Worm (Caenorhabditis elegans) whole organism, young adult: ENCODE results near the gene nhr-233.

Source experiments
- B0035.1 ChIP-seq: sonication (generic microtip); optimal IDR thresholded peaks from 2 replicates; lab custom pipeline; 2016; ENCODE audit warnings: missing genetic modification characterization, mild to moderate bottlenecking, missing compliant biosample characterization, missing genotype, missing genetic modification reagents
- C17E4.6 ChIP-seq: fragments of 200-800 bp; sonication (Bioruptor generic); IDR thresholded peaks from 2 replicates; pipeline ENCODE4 v1.3.6; 2022; ENCODE audit warnings: missing genetic modification reagents, missing genetic modification characterization, missing compliant biosample characterization
- F23B12.7 ChIP-seq: sonication (generic microtip); optimal IDR thresholded peaks from 2 replicates; lab custom pipeline; 2017; ENCODE audit warnings: missing genetic modification characterization, mild to moderate bottlenecking, missing compliant biosample characterization, antibody characterized with exemption, moderate library complexity; ENCODE audit not compliant: insufficient read depth
- F33H1.4 ChIP-seq: fragments of 200-800 bp; sonication (Bioruptor generic); IDR thresholded peaks from 2 replicates; pipeline ENCODE4 v1.3.6; 2022; ENCODE audit warnings: missing genetic modification reagents, missing genetic modification characterization, missing compliant biosample characterization
- F49E8.2 ChIP-seq: sonication (generic microtip); optimal IDR thresholded peaks from 3 replicates; lab custom pipeline; 2017; ENCODE audit warnings: missing genetic modification characterization, mild to moderate bottlenecking, missing compliant biosample characterization, antibody characterized with exemption, moderate library complexity; ENCODE audit not compliant: insufficient read depth
- F57A8.1 ChIP-seq: fragments of 200-800 bp; sonication (Bioruptor generic); optimal IDR thresholded peaks from 2 replicates; lab custom pipeline; 2018; ENCODE audit warnings: mild to moderate bottlenecking, missing genetic modification characterization, moderate library complexity, missing compliant biosample characterization
- F57C9.4 ChIP-seq: sonication (generic microtip); optimal IDR thresholded peaks from 2 replicates; lab custom pipeline; 2017; ENCODE audit warnings: mild to moderate bottlenecking, missing genetic modification characterization, missing compliant biosample characterization
- T07F8.4 ChIP-seq: sonication (generic microtip); optimal IDR thresholded peaks from 2 replicates; lab custom pipeline; 2016; ENCODE audit warnings: mild to moderate bottlenecking, missing genetic modification characterization, moderate library complexity, missing compliant biosample characterization
- ama-1 ChIP-seq, 3 experiments: fragments of 150-350 bp in 1 of 3; sonication (generic microtip) in 2 of 3; optimal IDR thresholded peaks; 2 replicates each; lab custom pipeline; 2014 to 2018; ENCODE audit warnings: missing biosample characterization in 2 of 3, missing genetic modification characterization in 2 of 3, missing genetic modification reagents in 2 of 3
- aptf-3 ChIP-seq: fragments of 200-800 bp; sonication (Bioruptor generic); IDR thresholded peaks from 2 replicates; pipeline ENCODE4 v1.3.6; 2022; ENCODE audit warnings: missing genetic modification characterization, missing compliant biosample characterization
- atf-7 ChIP-seq: sonication (generic microtip); optimal IDR thresholded peaks from 2 replicates; lab custom pipeline; 2017; ENCODE audit warnings: mild to moderate bottlenecking, missing genetic modification characterization, missing compliant biosample characterization
- attf-3 ChIP-seq: fragments of 200-800 bp; sonication (Bioruptor generic); conservative IDR thresholded peaks from 2 replicates; pipeline ENCODE4 v1.3.6; 2022; ENCODE audit warnings: missing genetic modification reagents, missing genetic modification characterization, missing compliant biosample characterization
- cebp-2 ChIP-seq: fragments of 200-800 bp; sonication (Bioruptor generic); IDR thresholded peaks from 2 replicates; pipeline ENCODE4 v1.3.6; 2022; ENCODE audit warnings: missing genetic modification characterization, missing compliant biosample characterization
- ceh-100 ChIP-seq: fragments of 200-800 bp; sonication (Bioruptor generic); IDR thresholded peaks from 2 replicates; pipeline ENCODE4 v1.3.6; 2022; ENCODE audit warnings: missing genetic modification reagents, missing genetic modification characterization, missing compliant biosample characterization
- ceh-40 ChIP-seq: fragments of 200-800 bp; sonication (Bioruptor generic); IDR thresholded peaks from 2 replicates; pipeline ENCODE4 v1.3.6; 2022; ENCODE audit warnings: missing genetic modification characterization, missing compliant biosample characterization
- ceh-58 ChIP-seq: fragments of 200-800 bp; sonication (Bioruptor generic); IDR thresholded peaks from 2 replicates; pipeline ENCODE4 v1.3.6; 2022; ENCODE audit warnings: missing genetic modification characterization, missing compliant biosample characterization
- dox-1 ChIP-seq: fragments of 200-800 bp; sonication (Bioruptor generic); IDR thresholded peaks from 2 replicates; pipeline ENCODE4 v1.3.6; 2022; ENCODE audit warnings: missing genetic modification reagents, missing genetic modification characterization, missing compliant biosample characterization
- dpff-1 ChIP-seq: sonication (generic microtip); optimal IDR thresholded peaks from 2 replicates; lab custom pipeline; 2017; ENCODE audit warnings: mild to moderate bottlenecking, missing genetic modification characterization, missing compliant biosample characterization
- dpl-1 ChIP-seq: fragments of 150-350 bp; optimal IDR thresholded peaks from 2 replicates; lab custom pipeline; 2014; ENCODE audit warnings: missing biosample characterization, missing genetic modification reagents, missing genetic modification characterization
- efl-1 ChIP-seq: fragments of 150-350 bp; optimal IDR thresholded peaks from 2 replicates; lab custom pipeline; 2014; ENCODE audit warnings: missing biosample characterization, missing genetic modification reagents, missing genetic modification characterization
- egrh-3 ChIP-seq: fragments of 200-800 bp; sonication (Bioruptor generic); IDR thresholded peaks from 2 replicates; pipeline ENCODE4 v1.3.6; 2022; ENCODE audit warnings: missing genetic modification reagents, missing genetic modification characterization, missing compliant biosample characterization
- ekl-4 ChIP-seq: fragments of 200-800 bp; sonication (Bioruptor generic); IDR thresholded peaks from 2 replicates; pipeline ENCODE4 v1.3.6; 2022; ENCODE audit warnings: missing genetic modification reagents, missing genetic modification characterization, missing compliant biosample characterization
- him-1 ChIP-seq: sonication (generic microtip); optimal IDR thresholded peaks from 2 replicates; lab custom pipeline; 2016; ENCODE audit warnings: missing genotype, missing genetic modification reagents, missing genetic modification characterization, missing compliant biosample characterization
- hmg-20 ChIP-seq: fragments of 200-800 bp; sonication (Bioruptor generic); IDR thresholded peaks from 2 replicates; pipeline ENCODE4 v1.3.6; 2022; ENCODE audit warnings: missing genetic modification reagents, missing genetic modification characterization, missing compliant biosample characterization
- hrde-1 ChIP-seq: sonication (generic microtip); optimal IDR thresholded peaks from 2 replicates; lab custom pipeline; 2016; ENCODE audit warnings: missing genetic modification characterization, mild to moderate bottlenecking, missing compliant biosample characterization, moderate library complexity, missing genotype, missing genetic modification reagents, borderline replicate concordance
- lag-1 ChIP-seq: fragments of 200-800 bp; sonication (Bioruptor generic); IDR thresholded peaks from 2 replicates; pipeline ENCODE4 v1.3.6; 2022; ENCODE audit warnings: missing genetic modification reagents, missing genetic modification characterization, missing compliant biosample characterization
- lin-35 ChIP-seq, 3 experiments: fragments of 150-350 bp in 2 of 3; sonication (generic microtip) in 1 of 3; optimal IDR thresholded peaks; 2 replicates each; lab custom pipeline; 2014 to 2018; ENCODE audit warnings: missing biosample characterization in 3 of 3, missing genetic modification characterization in 3 of 3, missing genetic modification reagents in 3 of 3
- lsl-1 ChIP-seq: fragments of 200-800 bp; sonication (Bioruptor generic); optimal IDR thresholded peaks from 2 replicates; lab custom pipeline; 2018; ENCODE audit warnings: mild to moderate bottlenecking, missing genetic modification characterization, moderate library complexity, missing compliant biosample characterization
- lsy-27 ChIP-seq: sonication (generic microtip); optimal IDR thresholded peaks from 2 replicates; lab custom pipeline; 2017; ENCODE audit warnings: missing genetic modification characterization, mild to moderate bottlenecking, missing compliant biosample characterization, antibody characterized with exemption, missing genotype, borderline replicate concordance; ENCODE audit not compliant: insufficient read depth
- madf-10 ChIP-seq: sonication (generic microtip); optimal IDR thresholded peaks from 2 replicates; lab custom pipeline; 2016; ENCODE audit warnings: mild to moderate bottlenecking, missing genetic modification characterization, missing compliant biosample characterization
- madf-6 ChIP-seq: fragments of 200-800 bp; sonication (Bioruptor generic); IDR thresholded peaks from 2 replicates; pipeline ENCODE4 v1.3.6; 2022; ENCODE audit warnings: missing genetic modification reagents, missing genetic modification characterization, missing compliant biosample characterization
- mcd-1 ChIP-seq: fragments of 200-800 bp; sonication (Bioruptor generic); IDR thresholded peaks from 2 replicates; pipeline ENCODE4 v1.3.6; 2022; ENCODE audit warnings: missing genetic modification reagents, missing genetic modification characterization, missing compliant biosample characterization
- mxl-1 ChIP-seq: sonication (generic microtip); optimal IDR thresholded peaks from 2 replicates; lab custom pipeline; 2016; ENCODE audit warnings: missing genetic modification characterization, missing compliant biosample characterization
- nfyb-1 ChIP-seq: fragments of 200-800 bp; sonication (Bioruptor generic); IDR thresholded peaks from 2 replicates; pipeline ENCODE4 v1.3.6; 2022; ENCODE audit warnings: missing genetic modification reagents, missing genetic modification characterization, missing compliant biosample characterization
- nhr-120 ChIP-seq: fragments of 200-800 bp; sonication (Bioruptor generic); IDR thresholded peaks from 2 replicates; pipeline ENCODE4 v1.3.6; 2022; ENCODE audit warnings: missing genetic modification characterization, missing compliant biosample characterization
- rcor-1 ChIP-seq: fragments of 200-800 bp; sonication (Bioruptor generic); IDR thresholded peaks from 2 replicates; pipeline ENCODE4 v1.3.6; 2022; ENCODE audit warnings: missing genetic modification reagents, missing genetic modification characterization, missing compliant biosample characterization
- rec-8 ChIP-seq, 2 experiments: sonication (generic microtip); optimal IDR thresholded peaks; 2 replicates each; lab custom pipeline; 2016; ENCODE audit warnings: mild to moderate bottlenecking in 2 of 2, missing genetic modification characterization in 2 of 2, missing genetic modification reagents in 2 of 2, missing genotype in 2 of 2, missing biosample characterization in 1 of 2, missing compliant biosample characterization in 1 of 2, moderate library complexity in 1 of 2
- repo-1 ChIP-seq: sonication (generic microtip); optimal IDR thresholded peaks from 2 replicates; lab custom pipeline; 2017; ENCODE audit warnings: mild to moderate bottlenecking, missing genetic modification characterization, missing compliant biosample characterization
- somi-1 ChIP-seq: fragments of 200-800 bp; sonication (Bioruptor generic); optimal IDR thresholded peaks from 2 replicates; lab custom pipeline; 2018; ENCODE audit warnings: mild to moderate bottlenecking, missing genetic modification characterization, missing compliant biosample characterization
- tbp1 ChIP-seq: fragments of 200-800 bp; sonication (Bioruptor generic); optimal IDR thresholded peaks from 2 replicates; lab custom pipeline; 2018; ENCODE audit warnings: mild to moderate bottlenecking, missing genetic modification characterization, missing compliant biosample characterization
- tbx-9 ChIP-seq: sonication (generic microtip); optimal IDR thresholded peaks from 2 replicates; lab custom pipeline; 2016; ENCODE audit warnings: borderline replicate concordance, missing genetic modification characterization, inconsistent platforms, missing compliant biosample characterization
- unc-62 ChIP-seq: fragments of 150-350 bp; optimal IDR thresholded peaks from 2 replicates; lab custom pipeline; 2014; ENCODE audit warnings: missing biosample characterization, missing genetic modification reagents, missing genetic modification characterization
- xnd-1 ChIP-seq: sonication (generic microtip); optimal IDR thresholded peaks from 2 replicates; lab custom pipeline; 2016; ENCODE audit warnings: missing genotype, missing genetic modification reagents, missing genetic modification characterization, missing compliant biosample characterization
- zim-3 ChIP-seq: sonication (generic microtip); optimal IDR thresholded peaks from 2 replicates; lab custom pipeline; 2017; ENCODE audit warnings: mild to moderate bottlenecking, missing genetic modification characterization, moderate library complexity, missing compliant biosample characterization
- ztf-25 ChIP-seq: fragments of 200-800 bp; sonication (Bioruptor generic); IDR thresholded peaks from 2 replicates; pipeline ENCODE4 v1.3.6; 2022; ENCODE audit warnings: missing genetic modification reagents, missing genetic modification characterization, missing compliant biosample characterization
- ztf-6 ChIP-seq: fragments of 200-800 bp; sonication (Bioruptor generic); IDR thresholded peaks from 2 replicates; pipeline ENCODE4 v1.3.6; 2022; ENCODE audit warnings: missing genetic modification reagents, missing genetic modification characterization, missing compliant biosample characterization

Gene nhr-233

DNA sequence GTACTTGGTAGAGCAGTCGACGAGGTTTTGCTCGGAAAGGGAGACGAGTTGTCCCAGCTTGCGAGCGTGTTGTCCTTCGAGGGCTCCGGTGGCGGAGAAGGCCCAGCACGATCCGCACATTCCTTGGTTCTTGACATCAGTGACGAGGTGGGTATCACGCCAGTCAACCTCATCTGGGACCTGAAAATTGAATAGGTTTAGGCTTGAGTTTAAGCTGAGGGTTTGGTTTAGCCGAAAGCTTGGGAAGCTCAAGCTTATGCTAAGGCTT lies 23.1 kb upstream of the nhr-233 start (continued):
- TF ChIP-seq ceh-100 (GFP tag; lab: Robert Waterston, UW): no peak
- no peak for TF ChIP-seq hrde-1 (tag; lab: Kevin White, UChicago)
- no peak for TF ChIP-seq zim-3 (tag; lab: Kevin White, UChicago)
- no peak for TF ChIP-seq dpl-1
- no peak for TF ChIP-seq attf-3 (GFP tag; lab: Robert Waterston, UW)
- no peak for TF ChIP-seq hmg-20 (GFP tag; lab: Robert Waterston, UW)
- no peak for TF ChIP-seq tbx-9 (tag; lab: Kevin White, UChicago)
- TF ChIP-seq C17E4.6 (GFP tag; lab: Robert Waterston, UW): no peak
- no peak for TF ChIP-seq rcor-1
- peak; percentile 26; the same call in 1 of the 2 replicates for TF ChIP-seq mcd-1 (GFP tag; lab: Robert Waterston, UW)
- TF ChIP-seq nfyb-1 (GFP tag; lab: Robert Waterston, UW): no peak; the same call in 1 of the 2 replicates
- no peak for TF ChIP-seq xnd-1 (tag; lab: Kevin White, UChicago)
- no peak for TF ChIP-seq tbp1
- no peak for TF ChIP-seq rec-8 (tag; optimal IDR thresholded peaks at IDR 0.05; lab: Kevin White, UChicago)
- no peak for TF ChIP-seq F57C9.4 (tag; lab: Kevin White, UChicago)
- TF ChIP-seq atf-7: no peak
- TF ChIP-seq madf-6 (GFP tag; lab: Robert Waterston, UW): no peak
- no peak for TF ChIP-seq dox-1 (GFP tag; lab: Robert Waterston, UW)

DNA sequence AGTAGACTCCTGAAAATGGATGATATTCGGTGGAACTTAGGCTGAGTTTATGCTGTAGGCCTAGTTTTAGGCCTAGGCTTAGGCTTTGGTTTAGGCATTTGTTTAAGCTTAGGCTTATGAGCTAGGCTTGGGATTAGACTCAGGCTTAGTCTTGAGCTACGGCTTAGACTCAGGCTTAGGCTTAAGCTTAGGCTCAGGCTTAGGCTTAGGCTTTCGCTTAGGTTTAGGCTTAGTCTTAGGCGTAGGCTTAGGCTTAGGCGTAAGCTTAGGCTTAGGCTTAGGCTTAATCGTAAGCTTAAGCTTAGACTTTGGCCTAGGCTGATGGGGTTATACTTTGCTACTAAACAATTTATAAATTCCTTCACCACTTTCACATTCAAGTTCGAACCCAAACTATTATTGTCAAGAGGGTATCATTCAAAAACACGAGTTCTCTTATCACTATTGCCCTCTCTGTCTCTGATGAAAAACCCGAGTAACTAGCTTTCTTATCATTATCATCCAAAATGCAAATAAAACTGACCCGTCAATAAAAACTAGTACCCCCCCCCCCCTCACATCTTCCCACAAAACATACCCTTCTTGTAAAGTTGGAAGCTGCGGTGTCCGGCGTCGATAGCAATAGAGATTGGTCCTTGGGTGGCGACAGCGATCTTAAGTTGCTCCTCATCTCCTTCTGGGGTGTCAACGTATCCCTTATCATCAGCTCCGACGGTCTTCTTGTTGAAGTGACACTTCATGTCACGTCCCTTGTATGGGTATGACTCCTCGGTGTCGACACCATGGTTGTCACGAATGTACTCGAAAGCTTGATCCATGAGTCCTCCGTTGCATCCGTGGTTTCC lies 22.6 kb upstream of the nhr-233 start:
- TF ChIP-seq dpff-1 (tag; lab: Kevin White, UChicago) (peak; percentile 5), unc-62 (GFP tag; lab: Kevin White, UChicago) (peak; percentile 71), lin-35 (GFP tag; optimal IDR thresholded peaks at IDR 0.05; lab: Kevin White, UChicago) (no peak), madf-10 (tag; lab: Kevin White, UChicago) (no peak), aptf-3 (no peak), lag-1 (GFP tag; lab: Robert Waterston, UW) (no peak), ama-1 (optimal IDR thresholded peaks at IDR 0.05; lab: Kevin White, UChicago) (no peak), ama-1 (GFP tag; optimal IDR thresholded peaks at IDR 0.05; lab: Kevin White, UChicago) (no peak), ztf-6 (no peak), ztf-25 (GFP tag; lab: Robert Waterston, UW) (no peak), ceh-58 (GFP tag; lab: Robert Waterston, UW) (peak; percentile 1; the same call in 1 of the 2 replicates), F49E8.2 (tag; lab: Kevin White, UChicago) (no peak), cebp-2 (GFP tag; lab: Robert Waterston, UW) (no peak), C17E4.6 (GFP tag; lab: Robert Waterston, UW) (no peak), xnd-1 (tag; lab: Kevin White, UChicago) (no peak), repo-1 (tag; lab: Kevin White, UChicago) (no peak), F23B12.7 (tag; lab: Kevin White, UChicago) (no peak), B0035.1 (tag; lab: Kevin White, UChicago) (no peak), ekl-4 (GFP tag; lab: Robert Waterston, UW) (no peak), lsy-27 (tag; lab: Kevin White, UChicago) (no peak), efl-1 (GFP tag; lab: Kevin White, UChicago) (no peak), egrh-3 (no peak), mxl-1 (no peak), T07F8.4 (no peak), nhr-120 (GFP tag; lab: Robert Waterston, UW) (no peak), rec-8 (tag; optimal IDR thresholded peaks at IDR 0.05; lab: Kevin White, UChicago) (no peak), F33H1.4 (GFP tag; lab: Robert Waterston, UW) (no peak), somi-1 (GFP tag; lab: Kevin White, UChicago) (no peak), ceh-40 (GFP tag; lab: Robert Waterston, UW) (no peak), atf-7 (no peak), him-1 (tag; lab: Kevin White, UChicago) (no peak), lsl-1 (GFP tag; lab: Kevin White, UChicago) (no peak), F57A8.1 (GFP tag; lab: Kevin White, UChicago) (no peak)
